Fruit fly (Drosophila melanogaster) whole organism, pupa: ENCODE data around the gene CG6481.

Experiments
- CG10348 ChIP-seq: fragments of 200-800 bp; sonication (Bioruptor generic); IDR thresholded peaks from 2 replicates; pipeline ENCODE4 v1.3.6; 2022; ENCODE audit warnings: missing biosample characterization, missing genetic modification characterization
- CG12605 ChIP-seq: fragments of 200-800 bp; sonication (Bioruptor generic); IDR thresholded peaks from 2 replicates; pipeline ENCODE4 v1.3.6; 2022; ENCODE audit warnings: missing biosample characterization, missing genetic modification characterization
- CG15710 ChIP-seq: fragments of 200-800 bp; sonication (Bioruptor generic); optimal IDR thresholded peaks from 2 replicates; lab custom pipeline; 2018; ENCODE audit warnings: missing biosample characterization, mild to moderate bottlenecking, missing genetic modification characterization, moderate library complexity
- CG17806 ChIP-seq: fragments of 200-800 bp; sonication (Bioruptor generic); optimal IDR thresholded peaks from 2 replicates; lab custom pipeline; 2018; ENCODE audit warnings: missing biosample characterization, mild to moderate bottlenecking, missing genetic modification characterization, moderate library complexity
- CG34367 ChIP-seq: fragments of 200-800 bp; sonication (Bioruptor generic); optimal IDR thresholded peaks from 2 replicates; lab custom pipeline; 2018; ENCODE audit warnings: missing biosample characterization, mild to moderate bottlenecking, missing genetic modification characterization
- CG8159 ChIP-seq: fragments of 200-800 bp; sonication (Bioruptor generic); optimal IDR thresholded peaks from 3 replicates; lab custom pipeline; 2018; ENCODE audit warnings: missing biosample characterization, mild to moderate bottlenecking, missing genetic modification characterization, moderate library complexity
- CG8301 ChIP-seq: fragments of 200-800 bp; sonication (Bioruptor generic); optimal IDR thresholded peaks from 2 replicates; lab custom pipeline; 2018; ENCODE audit warnings: missing biosample characterization, mild to moderate bottlenecking, missing genetic modification characterization
- CG9948 ChIP-seq: fragments of 200-800 bp; sonication (Bioruptor generic); optimal IDR thresholded peaks from 2 replicates; lab custom pipeline; 2018; ENCODE audit warnings: missing biosample characterization, mild to moderate bottlenecking, missing genetic modification characterization, moderate library complexity
- Pif1B ChIP-seq: fragments of 200-800 bp; sonication (Bioruptor generic); optimal IDR thresholded peaks from 3 replicates; lab custom pipeline; 2016; ENCODE audit warnings: missing biosample characterization, missing genetic modification characterization
- fd96Ca ChIP-seq: fragments of 200-800 bp; sonication (Bioruptor generic); IDR thresholded peaks from 3 replicates; pipeline ENCODE4 v1.3.6; 2022; ENCODE audit warnings: missing biosample characterization, missing genetic modification characterization
- gl ChIP-seq: fragments of 200-800 bp; sonication (Bioruptor generic); optimal IDR thresholded peaks from 2 replicates; lab custom pipeline; 2018; ENCODE audit warnings: missing biosample characterization, mild to moderate bottlenecking, missing genetic modification characterization
- rn ChIP-seq: fragments of 200-800 bp; sonication (Bioruptor generic); IDR thresholded peaks from 2 replicates; pipeline ENCODE4 v1.3.6; 2022; ENCODE audit warnings: missing biosample characterization, missing genetic modification characterization

DNA sequence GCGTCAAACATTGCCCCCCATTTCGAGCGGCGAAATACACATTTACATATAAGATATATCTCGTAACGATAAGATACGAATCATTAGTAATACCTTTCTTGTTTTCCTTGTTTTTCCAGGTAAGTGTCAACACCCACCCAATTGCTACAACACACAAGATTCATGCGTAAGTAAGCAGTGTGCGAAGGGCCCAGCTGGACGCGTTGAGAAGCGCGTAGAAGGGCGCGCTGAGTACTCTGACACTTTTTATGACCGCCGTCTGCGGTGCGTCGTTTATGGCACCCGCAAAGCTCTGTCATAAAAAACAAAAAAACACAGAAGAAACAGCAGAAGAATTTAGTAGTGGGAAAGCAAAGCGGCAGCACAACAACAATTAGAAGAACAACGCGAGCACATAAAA is 25.5 kb upstream of the CG6481 start:
- TF ChIP-seq Pif1B (GFP tag; lab: Kevin White, UChicago) (no peak), CG8301 (tag; lab: Kevin White, UChicago) (no peak), CG10348 (GFP tag; lab: Robert Waterston, UW) (no peak), rn (GFP tag; lab: Robert Waterston, UW) (no peak), CG15710 (tag; lab: Kevin White, UChicago) (no peak), CG8159 (tag; lab: Kevin White, UChicago) (no peak), fd96Ca (GFP tag; lab: Robert Waterston, UW) (no peak), CG34367 (tag; lab: Kevin White, UChicago) (no peak), CG9948 (tag; lab: Kevin White, UChicago) (no peak), gl (tag; lab: Kevin White, UChicago) (no peak), CG12605 (GFP tag; lab: Robert Waterston, UW) (no peak), CG17806 (tag; lab: Kevin White, UChicago) (no peak)
